Worm (Caenorhabditis elegans): ENCODE data around the gene twk-43.
A peak's percentile ranks its signal among the peaks of the same experiment; 100 is the strongest.

twk-43 gene

ce11 chrV:13301443-13301842 is 44.6 kb upstream of the twk-43 start, which contains the start of gene ceh-79:
Gene ceh-79 (plus strand): TSS chrV:13301833.
- TF ChIP-seq nhr-80 (tag; optimal IDR thresholded peaks at IDR 0.05) (peak; percentile 58), sea-2 (GFP tag; IDR thresholded peaks at IDR 0.05) (no peak)

- TF ChIP-seq nhr-80 (tag; optimal IDR thresholded peaks at IDR 0.05) (peak; percentile 73), cebp-1 (GFP tag; IDR thresholded peaks at IDR 0.05) (no peak), cebp-1 (tag; optimal IDR thresholded peaks at IDR 0.05) (peak; percentile 15), F52B5.7 (tag; optimal IDR thresholded peaks at IDR 0.05) (no peak)
Observed at ce11 chrV:13304663-13305188, 41.4 kb upstream of the twk-43 start, which contains the start of gene C26E1.2. Gene C26E1.2 (plus strand): TSS chrV:13305138.

ce11 chrV:13308616-13309015 is 37.5 kb upstream of the twk-43 start, which contains the start of gene C50B6.1:
Gene C50B6.1 (plus strand): TSS chrV:13308916.
- TF ChIP-seq B0035.1 (tag; optimal IDR thresholded peaks at IDR 0.05) (no peak), Y53G8AR.9 (GFP tag; conservative IDR thresholded peaks at IDR 0.05) (no peak), efl-1 (GFP tag; optimal IDR thresholded peaks at IDR 0.05) (no peak)

- TF ChIP-seq F52B5.7 (tag; optimal IDR thresholded peaks at IDR 0.05) (peak; percentile 21), attf-5 (GFP tag; optimal IDR thresholded peaks at IDR 0.05) (no peak), egrh-3 (GFP tag; IDR thresholded peaks at IDR 0.05) (no peak), tlf-1 (GFP tag; optimal IDR thresholded peaks at IDR 0.05) (peak; percentile 54), ztf-25 (GFP tag; IDR thresholded peaks at IDR 0.05) (0 out of 2 replicates have a peak, but pooled peaks have one; percentile 53), hsf-1 (GFP tag; IDR thresholded peaks at IDR 0.05) (peak; percentile 68), repo-1 (tag; optimal IDR thresholded peaks at IDR 0.05) (peak; percentile 20), hmg-1.2 (GFP tag; IDR thresholded peaks at IDR 0.05) (peak; percentile 36; the same call in 1 of the 2 replicates), akir-1 (GFP tag; optimal IDR thresholded peaks at IDR 0.05) (no peak), B0336.3 (GFP tag; IDR thresholded peaks at IDR 0.05) (peak; percentile 47; the same call in 1 of the 2 replicates), ceh-100 (GFP tag; IDR thresholded peaks at IDR 0.05) (no peak), madf-3 (GFP tag; IDR thresholded peaks at IDR 0.05) (peak; percentile 63; the same call in 1 of the 2 replicates), hrde-1 (tag; optimal IDR thresholded peaks at IDR 0.05; ENCODE audit: borderline replicate concordance) (peak; percentile 78), rcor-1 (GFP tag; IDR thresholded peaks at IDR 0.05) (0 out of 2 replicates have a peak, but pooled peaks have one; percentile 14), ekl-4 (GFP tag; IDR thresholded peaks at IDR 0.05) (peak; percentile 72; the same call in 1 of the 2 replicates), lin-54 (GFP tag; optimal IDR thresholded peaks at IDR 0.05) (peak; percentile 25), egl-18 (GFP tag; IDR thresholded peaks at IDR 0.05) (no peak), lsl-1 (GFP tag; optimal IDR thresholded peaks at IDR 0.05) (peak; percentile 24), K11D2.4 (GFP tag; IDR thresholded peaks at IDR 0.05) (no peak), egl-44 (GFP tag; IDR thresholded peaks at IDR 0.05) (no peak), T26A5.8 (tag; optimal IDR thresholded peaks at IDR 0.05) (no peak), F33H1.4 (GFP tag; IDR thresholded peaks at IDR 0.05) (peak; percentile 29), athp-1 (tag; optimal IDR thresholded peaks at IDR 0.05) (no peak), unc-130 (GFP tag; optimal IDR thresholded peaks at IDR 0.05) (peak; percentile 13), Y53G8AR.9 (GFP tag; conservative IDR thresholded peaks at IDR 0.05) (peak; percentile 43; the same call in 1 of the 2 replicates), Y95B8A.8 (GFP tag; IDR thresholded peaks at IDR 0.05) (0 out of 2 replicates have a peak, but pooled peaks have one; percentile 48), chd-7 (tag; optimal IDR thresholded peaks at IDR 0.05) (no peak), D2030.7 (GFP tag; IDR thresholded peaks at IDR 0.05) (peak; percentile 54; the same call in 1 of the 2 replicates), madf-6 (GFP tag; IDR thresholded peaks at IDR 0.05) (peak; percentile 75), Y79H2A.3 (GFP tag; conservative IDR thresholded peaks at IDR 0.05) (no peak), pha-4 (tag; optimal IDR thresholded peaks at IDR 0.05) (no peak), xnd-1 (tag; optimal IDR thresholded peaks at IDR 0.05) (peak; percentile 11), cebp-1 (GFP tag; IDR thresholded peaks at IDR 0.05) (no peak), cebp-1 (tag; optimal IDR thresholded peaks at IDR 0.05) (peak; percentile 17), snpc-4 (GFP tag; optimal IDR thresholded peaks at IDR 0.05) (peak; percentile 10), snpc-4 (tag; optimal IDR thresholded peaks at IDR 0.05) (peak in 1 of 4 experiments; percentile 21)
Observed at ce11 chrV:13309806-13310205, 36.3 kb upstream of the twk-43 start.

Measured in whole organism, young adult.